Worm (Caenorhabditis elegans): ENCODE measurements around the gene R10E4.1.
A peak's percentile ranks its signal among the peaks of the same experiment; 100 is the strongest.

DNA sequence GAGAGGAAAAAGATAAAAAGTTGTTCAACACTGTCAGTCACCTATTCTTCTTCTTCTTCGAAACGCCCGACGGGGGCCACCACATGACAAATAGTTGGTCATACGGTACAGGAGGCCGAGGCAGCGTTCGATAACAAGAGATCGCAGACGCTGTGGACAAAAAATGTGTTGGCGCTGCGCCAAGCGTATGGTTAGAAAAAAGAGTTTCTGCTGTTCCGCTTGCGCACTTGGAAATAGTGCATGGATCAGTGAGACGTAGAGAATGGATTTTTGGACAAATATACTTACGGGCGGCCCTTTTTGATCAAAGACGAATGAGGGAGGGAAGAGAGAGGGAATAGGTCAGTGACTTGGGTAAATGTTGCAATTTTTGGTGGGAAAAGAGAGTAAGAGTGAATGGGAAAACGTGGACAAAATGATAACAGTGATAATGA lies 15.2 kb downstream of the R10E4.1 start:
- TF ChIP-seq W03F9.2 (tag; optimal IDR thresholded peaks at IDR 0.05): peak; percentile 50
- TF ChIP-seq dao-5 (tag; optimal IDR thresholded peaks at IDR 0.05): no peak
- TF ChIP-seq him-1 (tag; optimal IDR thresholded peaks at IDR 0.05): no peak
